Fruit fly (Drosophila melanogaster): Measurements from ENCODE around the gene CG32263.

Gene CG32263

DNA sequence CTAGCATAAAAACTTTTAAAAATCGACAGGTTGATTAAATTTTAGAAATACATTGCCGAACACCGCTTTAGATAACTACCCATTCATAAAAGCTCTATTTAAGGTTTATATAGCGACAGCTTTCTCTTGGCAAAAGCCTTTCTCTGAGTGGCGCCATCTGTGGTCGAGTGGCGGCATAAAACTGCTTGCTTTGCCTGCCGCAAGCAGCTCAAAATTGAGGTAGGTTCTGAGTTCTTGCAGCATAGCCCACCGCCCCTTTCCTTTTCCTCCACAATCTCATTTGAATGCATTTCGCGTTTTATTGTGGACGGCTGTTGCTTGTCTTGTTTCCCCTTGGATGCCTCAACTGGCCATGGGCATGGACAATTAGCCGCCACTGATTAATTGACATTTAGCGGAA lies 43.1 kb downstream of the CG32263 start (continued):
- peak; percentile 26; the same call in 1 of the 3 replicates for TF ChIP-seq tgo (GFP tag; IDR thresholded peaks at IDR 0.05)
- 0 out of 3 replicates have a peak, but pooled peaks have one; percentile 40 for TF ChIP-seq so (GFP tag; IDR thresholded peaks at IDR 0.05)
- peak; percentile 59 for TF ChIP-seq CG9609 (GFP tag; optimal IDR thresholded peaks at IDR 0.05)
- no peak for TF ChIP-seq CG3726 (GFP tag; IDR thresholded peaks at IDR 0.05)
- peak; percentile 32 for TF ChIP-seq CoRest (tag; optimal IDR thresholded peaks at IDR 0.05)
- TF ChIP-seq CG12104 (GFP tag; optimal IDR thresholded peaks at IDR 0.05), result no peak
- no peak for TF ChIP-seq CG7987 (GFP tag; optimal IDR thresholded peaks at IDR 0.05)
- TF ChIP-seq CG15601 (tag; optimal IDR thresholded peaks at IDR 0.05), result peak; percentile 62
- peak; percentile 3 for TF ChIP-seq HHEX (GFP tag; optimal IDR thresholded peaks at IDR 0.05)
- peak; percentile 48; the same call in 1 of the 3 replicates for TF ChIP-seq Dbx (GFP tag; IDR thresholded peaks at IDR 0.05)
- TF ChIP-seq CG12769 (tag; optimal IDR thresholded peaks at IDR 0.05), result peak; percentile 56
- peak; percentile 50 for TF ChIP-seq CG10959 (GFP tag; IDR thresholded peaks at IDR 0.05)
- peak; percentile 37 for TF ChIP-seq CG2116 (GFP tag; optimal IDR thresholded peaks at IDR 0.05)
- TF ChIP-seq disco-r (GFP tag; optimal IDR thresholded peaks at IDR 0.05), result peak; percentile 46
- TF ChIP-seq bowl (GFP tag; IDR thresholded peaks at IDR 0.05), result 0 out of 2 replicates have a peak, but pooled peaks have one; percentile 43
- TF ChIP-seq vfl (GFP tag; optimal IDR thresholded peaks at IDR 0.05), result peak; percentile 39
- TF ChIP-seq CG18262 (tag; optimal IDR thresholded peaks at IDR 0.05), result no peak
- TF ChIP-seq Opbp (GFP tag; IDR thresholded peaks at IDR 0.05; ENCODE audit: partially characterized antibody), result peak; percentile 45; the same call in 1 of the 3 replicates
- no peak for TF ChIP-seq Hr78 (GFP tag; optimal IDR thresholded peaks at IDR 0.05)
- TF ChIP-seq tup (GFP tag; optimal IDR thresholded peaks at IDR 0.05), result peak; percentile 57
- peak; percentile 24 for TF ChIP-seq fd3F (GFP tag; optimal IDR thresholded peaks at IDR 0.05)
- no peak for TF ChIP-seq Fer3 (tag; optimal IDR thresholded peaks at IDR 0.05)
- TF ChIP-seq CTCF (GFP tag; optimal IDR thresholded peaks at IDR 0.05), result peak; percentile 92
- TF ChIP-seq salm (tag; optimal IDR thresholded peaks at IDR 0.05), result no peak
- peak; percentile 65 to 70 for TF ChIP-seq chif (GFP tag; optimal IDR thresholded peaks at IDR 0.05)
- TF ChIP-seq Atf3 (GFP tag; optimal IDR thresholded peaks at IDR 0.05), result peak; percentile 72
- no peak for TF ChIP-seq CG3838 (GFP tag; optimal IDR thresholded peaks at IDR 0.05)
- TF ChIP-seq CG3163 (GFP tag; optimal IDR thresholded peaks at IDR 0.05), result peak; percentile 61
- peak; percentile 20 for TF ChIP-seq CG4617 (GFP tag; optimal IDR thresholded peaks at IDR 0.05; ENCODE audit: borderline replicate concordance)
- no peak for TF ChIP-seq Tbp (GFP tag; optimal IDR thresholded peaks at IDR 0.05)
- TF ChIP-seq dm (GFP tag; optimal IDR thresholded peaks at IDR 0.05), result peak; percentile 59
- peak; percentile 52 for TF ChIP-seq PHDP (tag; optimal IDR thresholded peaks at IDR 0.05)
- TF ChIP-seq CG12659 (GFP tag; optimal IDR thresholded peaks at IDR 0.05), result peak; percentile 30
- peak; percentile 76 for TF ChIP-seq NfI (GFP tag; optimal IDR thresholded peaks at IDR 0.05)
- peak; percentile 37 for TF ChIP-seq pho (GFP tag; optimal IDR thresholded peaks at IDR 0.05)
- no peak for TF ChIP-seq sima (GFP tag; optimal IDR thresholded peaks at IDR 0.05)
- TF ChIP-seq E2f1 (GFP tag; IDR thresholded peaks at IDR 0.05), result no peak
- no peak for TF ChIP-seq Scr (GFP tag; IDR thresholded peaks at IDR 0.05; ENCODE audit: partially characterized antibody)
- TF ChIP-seq sob (GFP tag; IDR thresholded peaks at IDR 0.05), result peak; percentile 65
- peak; percentile 70 for TF ChIP-seq CG1529 (GFP tag; optimal IDR thresholded peaks at IDR 0.05)
- TF ChIP-seq wek (GFP tag; optimal IDR thresholded peaks at IDR 0.05), result peak; percentile 53
- TF ChIP-seq HmgD (GFP tag; optimal IDR thresholded peaks at IDR 0.05), result peak; percentile 74
- TF ChIP-seq onecut (GFP tag; IDR thresholded peaks at IDR 0.05), result peak; percentile 77
- peak; percentile 23 for TF ChIP-seq CHES-1-like (GFP tag; optimal IDR thresholded peaks at IDR 0.05)
- peak; percentile 79 for TF ChIP-seq chn (GFP tag; optimal IDR thresholded peaks at IDR 0.05)
- peak; percentile 48; the same call in 1 of the 2 replicates for TF ChIP-seq NFAT (GFP tag; IDR thresholded peaks at IDR 0.05)
- peak; percentile 42 for TF ChIP-seq CG1602 (GFP tag; optimal IDR thresholded peaks at IDR 0.05)
- peak; percentile 47 for TF ChIP-seq Asciz (GFP tag; optimal IDR thresholded peaks at IDR 0.05)
- TF ChIP-seq NC2α (GFP tag; optimal IDR thresholded peaks at IDR 0.05), result peak; percentile 71
- peak; percentile 22; the same call in 1 of the 3 replicates for TF ChIP-seq CG14050 (GFP tag; IDR thresholded peaks at IDR 0.05)
- peak; percentile 74; the same call in 1 of the 3 replicates for TF ChIP-seq CG6175 (GFP tag; IDR thresholded peaks at IDR 0.05)

Data from whole organism, embryonic.